Worm (Caenorhabditis elegans): Measurements from ENCODE around the gene B0361.14.

The B0361.14 gene

DNA sequence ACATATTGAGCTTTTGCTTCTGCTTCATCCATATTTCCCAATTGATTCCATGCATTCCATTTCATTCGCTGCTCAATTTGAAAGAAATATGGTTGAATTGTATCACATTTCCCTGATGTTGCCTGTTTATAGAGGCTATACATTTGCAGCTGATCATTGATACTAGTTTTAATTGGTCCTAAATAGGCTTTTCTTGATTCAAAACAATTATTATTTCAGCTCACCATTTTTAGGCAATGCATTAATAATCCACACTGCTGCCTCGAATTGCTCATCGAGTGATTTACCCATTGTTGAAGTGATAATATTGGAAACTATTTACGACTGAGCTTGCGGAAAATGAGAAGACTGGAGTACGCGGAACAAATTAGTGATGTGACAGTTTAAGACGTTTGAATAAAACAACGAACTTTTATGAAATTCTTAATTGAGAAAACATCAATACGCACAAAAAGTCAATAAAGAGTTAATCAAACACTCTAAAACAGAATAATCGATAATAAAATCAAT is 9.3 kb upstream of the B0361.14 start, which contains the start of gene acbp-4:
acbp-4 (minus strand) TSS at position 510 of the 510 bp plus-strand sequence.
- no peak for TF ChIP-seq ztf-25 (GFP tag; IDR thresholded peaks at IDR 0.05)
- TF ChIP-seq madf-6 (GFP tag; IDR thresholded peaks at IDR 0.05): peak; percentile 40; the same call in 1 of the 2 replicates
- peak; percentile 97 for TF ChIP-seq him-1 (tag; optimal IDR thresholded peaks at IDR 0.05)
- TF ChIP-seq K11D2.4 (GFP tag; IDR thresholded peaks at IDR 0.05): no peak
- TF ChIP-seq lin-26 (GFP tag; IDR thresholded peaks at IDR 0.05): 0 out of 2 replicates have a peak, but pooled peaks have one; percentile 35
- TF ChIP-seq F52B5.7 (tag; optimal IDR thresholded peaks at IDR 0.05): peak; percentile 11
- TF ChIP-seq hsf-1 (GFP tag; IDR thresholded peaks at IDR 0.05): peak; percentile 52; the same call in 1 of the 2 replicates
- no peak for TF ChIP-seq F37B4.10 (GFP tag; IDR thresholded peaks at IDR 0.05)
- no peak for TF ChIP-seq nhr-179 (tag; optimal IDR thresholded peaks at IDR 0.05)
- TF ChIP-seq nhr-90 (tag; optimal IDR thresholded peaks at IDR 0.05): no peak
- TF ChIP-seq attf-6 (GFP tag; IDR thresholded peaks at IDR 0.05): 0 out of 2 replicates have a peak, but pooled peaks have one; percentile 14

ce11 chrIII:7305649-7305977 is 6.3 kb upstream of the B0361.14 start:
- no peak for TF ChIP-seq F22D6.2 (tag; optimal IDR thresholded peaks at IDR 0.05)
- TF ChIP-seq cebp-2 (GFP tag; IDR thresholded peaks at IDR 0.05): no peak
- no peak for TF ChIP-seq rcor-1 (GFP tag; IDR thresholded peaks at IDR 0.05)
- TF ChIP-seq C06A6.2 (GFP tag; conservative IDR thresholded peaks at IDR 0.05): no peak
- no peak for TF ChIP-seq lin-40 (tag; optimal IDR thresholded peaks at IDR 0.05)
- TF ChIP-seq dpff-1 (tag; optimal IDR thresholded peaks at IDR 0.05): no peak
- TF ChIP-seq ets-4 (GFP tag; optimal IDR thresholded peaks at IDR 0.05): no peak
- no peak for TF ChIP-seq xnd-1 (tag; optimal IDR thresholded peaks at IDR 0.05)
- no peak for TF ChIP-seq F39B2.1 (GFP tag; IDR thresholded peaks at IDR 0.05)
- no peak for TF ChIP-seq T26A5.8 (tag; optimal IDR thresholded peaks at IDR 0.05)
- TF ChIP-seq ceh-79 (tag; optimal IDR thresholded peaks at IDR 0.05): no peak
- TF ChIP-seq hlh-12 (tag; optimal IDR thresholded peaks at IDR 0.05): no peak
- TF ChIP-seq Y56A3A.18 (GFP tag; IDR thresholded peaks at IDR 0.05): no peak
- TF ChIP-seq gei-17 (GFP tag; optimal IDR thresholded peaks at IDR 0.05): no peak
- TF ChIP-seq ceh-40 (GFP tag; IDR thresholded peaks at IDR 0.05): no peak
- TF ChIP-seq Y79H2A.3 (GFP tag; conservative IDR thresholded peaks at IDR 0.05): no peak
- no peak for TF ChIP-seq aptf-3 (GFP tag; IDR thresholded peaks at IDR 0.05)
- TF ChIP-seq F49E8.2 (tag; optimal IDR thresholded peaks at IDR 0.05; ENCODE audit: insufficient read depth): no peak
- TF ChIP-seq nhr-120 (GFP tag; IDR thresholded peaks at IDR 0.05): no peak

DNA sequence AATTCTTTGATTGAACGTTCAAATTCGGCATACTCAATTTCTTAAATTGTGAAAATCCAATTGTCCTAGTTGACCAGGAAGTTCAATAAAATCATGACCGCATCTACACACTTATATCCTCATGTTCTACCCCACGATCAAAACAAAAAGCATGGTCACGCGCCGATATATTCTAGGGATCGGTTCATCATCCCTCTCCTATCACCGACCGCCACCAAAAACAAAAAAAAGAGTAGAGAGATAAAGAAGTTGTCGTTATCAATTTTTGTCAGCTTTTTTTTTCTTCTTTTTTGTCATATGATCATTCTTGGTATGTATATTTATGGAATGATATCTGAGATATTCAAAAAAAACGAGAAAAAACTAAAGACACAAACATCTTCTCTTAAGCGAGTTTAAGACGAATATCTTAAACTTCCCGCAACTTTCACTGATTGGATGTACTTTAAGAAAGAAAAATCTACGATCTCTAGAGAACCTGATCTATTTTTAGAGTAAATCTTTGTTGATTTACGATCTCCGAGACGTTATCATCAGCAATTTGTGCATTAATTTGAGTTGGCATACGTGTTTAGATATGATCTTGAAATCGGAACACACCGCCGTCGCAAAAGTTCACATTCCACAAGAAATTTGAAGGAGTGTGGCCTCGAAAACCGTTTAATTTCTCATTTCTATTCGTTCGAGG is 5.8 kb upstream of the B0361.14 start:
- TF ChIP-seq F37B4.10 (GFP tag; IDR thresholded peaks at IDR 0.05) (no peak), mes-4 (tag; optimal IDR thresholded peaks at IDR 0.05) (no peak), lin-40 (tag; optimal IDR thresholded peaks at IDR 0.05) (peak; percentile 14), ztf-26 (tag; optimal IDR thresholded peaks at IDR 0.05) (peak; percentile 74), K11D2.4 (GFP tag; IDR thresholded peaks at IDR 0.05) (peak; percentile 47; the same call in 1 of the 2 replicates), madf-3 (GFP tag; IDR thresholded peaks at IDR 0.05) (no peak), nhr-120 (GFP tag; IDR thresholded peaks at IDR 0.05) (no peak)

DNA sequence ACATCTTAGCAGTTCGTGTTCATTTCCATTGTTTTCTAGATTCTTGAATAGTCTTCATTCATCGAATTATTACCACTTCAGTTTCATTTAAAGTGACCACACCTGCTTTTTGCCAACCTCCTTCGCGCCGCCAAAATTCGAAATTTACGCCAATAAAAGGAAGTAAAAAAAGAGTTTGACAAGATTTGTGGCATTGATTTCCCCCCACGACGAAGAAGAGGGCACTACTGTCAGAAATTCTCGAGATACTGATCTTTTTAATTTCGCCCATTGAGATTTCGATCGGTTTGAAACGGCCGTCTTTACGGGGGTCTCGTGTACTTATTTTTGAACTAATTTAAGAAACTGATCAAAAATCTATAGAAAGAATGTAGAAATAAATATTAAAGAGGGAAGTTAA is 2.3 kb upstream of the B0361.14 start:
- no peak for TF ChIP-seq atf-7 (tag; optimal IDR thresholded peaks at IDR 0.05)
